Fruit fly (Drosophila melanogaster): ENCODE results near the gene CG34165.
A peak's percentile ranks its signal among the peaks of the same experiment; 100 is the strongest.

- no peak for TF ChIP-seq EcR (GFP tag; optimal IDR thresholded peaks at IDR 0.05)
- TF ChIP-seq CG15710 (tag; optimal IDR thresholded peaks at IDR 0.05): no peak
- TF ChIP-seq CG4496 (GFP tag; IDR thresholded peaks at IDR 0.05): peak; percentile 56; the same call in 1 of the 3 replicates
- TF ChIP-seq Pif1B (GFP tag; optimal IDR thresholded peaks at IDR 0.05): no peak
- no peak for TF ChIP-seq Snoo (tag; optimal IDR thresholded peaks at IDR 0.05)
Measured at dm6 chr2L:14693620-14694019, 19.9 kb upstream of the CG34165 start.

Measured in whole organism, pupa.